Fruit fly (Drosophila melanogaster) Kc167 (cell line): ENCODE data around the gene ICA69.

ENCODE experiments used
- Myc ChIP-seq: fragments of >200 bp; optimal IDR thresholded peaks from 2 replicates; lab custom pipeline; 2017; ENCODE audit warnings: missing external identifiers
- h ChIP-seq: fragments of >200 bp; optimal IDR thresholded peaks from 3 replicates; lab custom pipeline; 2018; ENCODE audit warnings: missing external identifiers
- insv ChIP-seq: fragments of >200 bp; optimal IDR thresholded peaks from 3 replicates; lab custom pipeline; 2018; ENCODE audit warnings: missing external identifiers

DNA sequence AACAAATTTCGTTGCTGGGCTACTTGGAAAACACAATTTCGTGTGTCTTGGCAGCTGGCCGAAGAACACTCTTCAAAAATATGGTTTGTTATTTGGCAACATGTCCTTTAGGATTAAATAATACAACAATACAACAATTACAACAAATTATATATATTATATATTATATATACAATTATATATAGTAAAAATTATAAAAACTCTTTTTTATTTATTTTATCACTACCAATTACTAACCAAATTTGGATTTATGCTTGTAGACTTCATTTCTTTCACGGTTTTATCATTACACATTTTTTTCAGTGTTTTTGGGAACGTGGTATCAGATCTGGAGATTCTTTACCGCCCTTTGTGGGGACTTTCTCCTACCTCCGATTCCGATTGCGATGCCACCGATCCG, 22.8 kb upstream of the ICA69 start:
- TF ChIP-seq insv (no peak), Myc (lab: Kevin White, UChicago) (no peak), h (lab: Kevin White, UChicago) (no peak)
